Worm (Caenorhabditis elegans) whole organism, L1 larva: ENCODE results near the gene T01D1.8.
A peak's percentile ranks its signal among the peaks of the same experiment; 100 is the strongest.

Source experiments
- aha-1 ChIP-seq: fragments of 150-350 bp; optimal IDR thresholded peaks from 2 replicates; lab custom pipeline; 2014; ENCODE audit warnings: missing biosample characterization, missing genetic modification characterization
- alr-1 ChIP-seq: fragments of 200-800 bp; sonication (Bioruptor generic); optimal IDR thresholded peaks from 2 replicates; lab custom pipeline; 2018; ENCODE audit warnings: borderline replicate concordance, mild to moderate bottlenecking, missing genetic modification characterization, missing compliant biosample characterization
- blmp-1 ChIP-seq: fragments of 150-350 bp; optimal IDR thresholded peaks from 2 replicates; lab custom pipeline; 2014; ENCODE audit warnings: missing biosample characterization, missing genetic modification characterization
- ceh-63 ChIP-seq: fragments of 200-800 bp; sonication (Bioruptor generic); optimal IDR thresholded peaks from 2 replicates; lab custom pipeline; 2018; ENCODE audit warnings: mild to moderate bottlenecking, missing genetic modification characterization, missing compliant biosample characterization
- ceh-8 ChIP-seq: fragments of 200-800 bp; sonication (Bioruptor generic); optimal IDR thresholded peaks from 2 replicates; lab custom pipeline; 2018; ENCODE audit warnings: mild to moderate bottlenecking, missing genetic modification characterization, moderate library complexity, missing compliant biosample characterization
- ceh-82 ChIP-seq, 3 experiments: fragments of 150-350 bp in 1 of 3; sonication (generic microtip) in 2 of 3; optimal IDR thresholded peaks; 2 replicates each; lab custom pipeline; 2014 to 2017; ENCODE audit warnings: missing biosample characterization in 3 of 3, missing genetic modification characterization in 3 of 3
- ces-1 ChIP-seq: fragments of 150-350 bp; optimal IDR thresholded peaks from 2 replicates; lab custom pipeline; 2014; ENCODE audit warnings: missing biosample characterization, missing genetic modification reagents, missing genetic modification characterization
- dpl-1 ChIP-seq, 3 experiments: fragments of 150-350 bp in 2 of 3; sonication (generic microtip) in 1 of 3; optimal IDR thresholded peaks; 2 replicates each; lab custom pipeline; 2014 to 2017; ENCODE audit warnings: missing biosample characterization in 3 of 3, missing genetic modification characterization in 3 of 3, missing genetic modification reagents in 3 of 3
- dsc-1 ChIP-seq: sonication (generic microtip); optimal IDR thresholded peaks from 2 replicates; lab custom pipeline; 2016; ENCODE audit warnings: mild to moderate bottlenecking, missing genetic modification characterization, missing compliant biosample characterization
- efl-1 ChIP-seq, 4 experiments: fragments of 150-350 bp; optimal IDR thresholded peaks in 3 of 4; peaks in 1 of 4; 1 replicate in 1 of 4; 2 replicates in 3 of 4; lab custom pipeline; 2014; ENCODE audit warnings: missing biosample characterization in 2 of 4, missing genetic modification characterization in 2 of 4, missing genetic modification reagents in 2 of 4
- elt-2 ChIP-seq: sonication (generic microtip); optimal IDR thresholded peaks from 2 replicates; lab custom pipeline; 2016; ENCODE audit warnings: missing genetic modification characterization, mild to moderate bottlenecking, inconsistent platforms, missing compliant biosample characterization, missing genetic modification reagents
- elt-3 ChIP-seq, 6 experiments: fragments of 150-350 bp in 1 of 6; sonication (generic microtip); optimal IDR thresholded peaks; 2 replicates each; lab custom pipeline; 2017 to 2018; ENCODE audit warnings: missing biosample characterization in 6 of 6, missing genetic modification characterization in 6 of 6, inconsistent platforms in 1 of 6
- fkh-4 ChIP-seq: sonication (generic microtip); optimal IDR thresholded peaks from 2 replicates; lab custom pipeline; 2016; ENCODE audit warnings: missing compliant biosample characterization, missing genetic modification characterization, borderline replicate concordance
- fkh-8 ChIP-seq: sonication (generic microtip); optimal IDR thresholded peaks from 2 replicates; lab custom pipeline; 2016; ENCODE audit warnings: mild to moderate bottlenecking, missing genetic modification characterization, missing compliant biosample characterization
- fos-1 ChIP-seq: fragments of 150-350 bp; optimal IDR thresholded peaks from 2 replicates; lab custom pipeline; 2014; ENCODE audit warnings: missing biosample characterization, missing genetic modification characterization
- hlh-4 ChIP-seq: sonication (generic microtip); optimal IDR thresholded peaks from 2 replicates; lab custom pipeline; 2016; ENCODE audit warnings: mild to moderate bottlenecking, missing genetic modification characterization, missing compliant biosample characterization
- isw-1 ChIP-seq: fragments of 200-800 bp; sonication (Bioruptor generic); IDR thresholded peaks from 2 replicates; pipeline ENCODE4 v1.3.6; 2022; ENCODE audit warnings: missing genetic modification characterization, missing compliant biosample characterization
- lin-13 ChIP-seq: fragments of 150-350 bp; optimal IDR thresholded peaks from 2 replicates; lab custom pipeline; 2014; ENCODE audit warnings: missing biosample characterization, missing genetic modification reagents, missing genetic modification characterization
- lin-14 ChIP-seq: fragments of 200-800 bp; sonication (Bioruptor generic); optimal IDR thresholded peaks from 2 replicates; lab custom pipeline; 2018; ENCODE audit warnings: mild to moderate bottlenecking, missing genetic modification characterization, moderate library complexity, missing compliant biosample characterization
- lin-35 ChIP-seq, 2 experiments: fragments of 150-350 bp; optimal IDR thresholded peaks; 2 replicates each; lab custom pipeline; 2014; ENCODE audit warnings: missing biosample characterization in 2 of 2, missing genetic modification characterization in 2 of 2, missing genetic modification reagents in 2 of 2
- lir-3 ChIP-seq: sonication (generic microtip); optimal IDR thresholded peaks from 2 replicates; lab custom pipeline; 2016; ENCODE audit warnings: mild to moderate bottlenecking, missing genetic modification characterization, moderate library complexity, missing compliant biosample characterization; ENCODE audit not compliant: poor library complexity
- lsy-2 ChIP-seq, 2 experiments: fragments of 150-350 bp; optimal IDR thresholded peaks; 2 replicates each; lab custom pipeline; 2014; ENCODE audit warnings: missing biosample characterization in 2 of 2, missing genetic modification characterization in 2 of 2
- mab-9 ChIP-seq: fragments of 200-800 bp; sonication (Bioruptor generic); IDR thresholded peaks from 2 replicates; pipeline ENCODE4 v1.3.6; 2022; ENCODE audit warnings: missing genetic modification reagents, missing genetic modification characterization, missing compliant biosample characterization
- mef-2 ChIP-seq: fragments of 150-350 bp; optimal IDR thresholded peaks from 2 replicates; lab custom pipeline; 2014; ENCODE audit warnings: missing biosample characterization, missing genetic modification characterization
- mep-1 ChIP-seq: fragments of 150-350 bp; optimal IDR thresholded peaks from 2 replicates; lab custom pipeline; 2014; ENCODE audit warnings: missing biosample characterization, missing genetic modification characterization
- nhr-11 ChIP-seq: fragments of 150-350 bp; optimal IDR thresholded peaks from 2 replicates; lab custom pipeline; 2014; ENCODE audit warnings: missing biosample characterization, missing genetic modification characterization
- nhr-12 ChIP-seq: sonication (generic microtip); optimal IDR thresholded peaks from 2 replicates; lab custom pipeline; 2017; ENCODE audit warnings: missing biosample characterization, missing genetic modification characterization
- nhr-19 ChIP-seq: fragments of 200-800 bp; sonication (Bioruptor generic); conservative IDR thresholded peaks from 2 replicates; pipeline ENCODE4 v1.3.6; 2022; ENCODE audit warnings: missing genetic modification characterization, missing compliant biosample characterization
- nhr-20 ChIP-seq: sonication (generic microtip); optimal IDR thresholded peaks from 2 replicates; lab custom pipeline; 2016; ENCODE audit warnings: mild to moderate bottlenecking, missing genetic modification characterization, missing compliant biosample characterization
- nhr-237 ChIP-seq: fragments of 150-350 bp; optimal IDR thresholded peaks from 2 replicates; lab custom pipeline; 2014; ENCODE audit warnings: missing biosample characterization, missing genetic modification characterization
- nhr-28 ChIP-seq: fragments of 150-350 bp; optimal IDR thresholded peaks from 2 replicates; lab custom pipeline; 2014; ENCODE audit warnings: missing biosample characterization, missing genetic modification characterization
- nhr-47 ChIP-seq: sonication (generic microtip); optimal IDR thresholded peaks from 2 replicates; lab custom pipeline; 2016; ENCODE audit warnings: mild to moderate bottlenecking, missing genetic modification characterization, moderate library complexity, missing compliant biosample characterization
- nhr-71 ChIP-seq: sonication (generic microtip); optimal IDR thresholded peaks from 2 replicates; lab custom pipeline; 2016; ENCODE audit warnings: mild to moderate bottlenecking, missing genetic modification characterization, moderate library complexity, missing compliant biosample characterization
- nhr-76 ChIP-seq: sonication (generic microtip); optimal IDR thresholded peaks from 2 replicates; lab custom pipeline; 2017; ENCODE audit warnings: missing biosample characterization, missing genetic modification characterization
- nhr-77 ChIP-seq: fragments of 150-350 bp; optimal IDR thresholded peaks from 2 replicates; lab custom pipeline; 2014; ENCODE audit warnings: missing biosample characterization, missing genetic modification characterization
- nhr-85 ChIP-seq: sonication (generic microtip); peaks from one replicate; lab custom pipeline; 2016; ENCODE audit warnings: missing genetic modification characterization, inconsistent platforms, missing compliant biosample characterization
- nhr-90 ChIP-seq: sonication (generic microtip); optimal IDR thresholded peaks from 2 replicates; lab custom pipeline; 2016; ENCODE audit warnings: mild to moderate bottlenecking, missing genetic modification characterization, missing compliant biosample characterization; ENCODE audit not compliant: poor library complexity
- pag-3 ChIP-seq: sonication (generic microtip); optimal IDR thresholded peaks from 2 replicates; lab custom pipeline; 2017; ENCODE audit warnings: missing genetic modification characterization, mild to moderate bottlenecking, missing compliant biosample characterization, antibody characterized with exemption, borderline replicate concordance; ENCODE audit not compliant: insufficient read depth
- pqm-1 ChIP-seq: sonication (generic microtip); optimal IDR thresholded peaks from 3 replicates; lab custom pipeline; 2017; ENCODE audit warnings: missing biosample characterization, missing genetic modification characterization
- rnt-1 ChIP-seq: sonication (generic microtip); optimal IDR thresholded peaks from 2 replicates; lab custom pipeline; 2016; ENCODE audit warnings: mild to moderate bottlenecking, missing genetic modification characterization, moderate library complexity, missing compliant biosample characterization
- snpc-4 ChIP-seq: fragments of 150-350 bp; optimal IDR thresholded peaks from 2 replicates; lab custom pipeline; 2014; ENCODE audit warnings: missing biosample characterization, missing genetic modification characterization
- tlp-1 ChIP-seq: fragments of 150-350 bp; optimal IDR thresholded peaks from 2 replicates; lab custom pipeline; 2014; ENCODE audit warnings: missing biosample characterization, missing genetic modification characterization
- unc-130 ChIP-seq: fragments of 150-350 bp; optimal IDR thresholded peaks from 2 replicates; lab custom pipeline; 2017; ENCODE audit warnings: missing biosample characterization, missing genetic modification characterization, inconsistent platforms
- unc-86 ChIP-seq: sonication (generic microtip); optimal IDR thresholded peaks from 2 replicates; lab custom pipeline; 2016; ENCODE audit warnings: missing genetic modification characterization, missing compliant biosample characterization
- unc-98 ChIP-seq: fragments of 200-800 bp; sonication (Bioruptor generic); IDR thresholded peaks from 2 replicates; pipeline ENCODE4 v1.3.6; 2022; ENCODE audit warnings: missing genetic modification characterization, missing compliant biosample characterization
- xbp-1 ChIP-seq: sonication (generic microtip); optimal IDR thresholded peaks from 2 replicates; lab custom pipeline; 2016; ENCODE audit warnings: missing genetic modification characterization, missing compliant biosample characterization
- zag-1 ChIP-seq: fragments of 150-350 bp; optimal IDR thresholded peaks from 2 replicates; lab custom pipeline; 2014; ENCODE audit warnings: missing biosample characterization, missing genetic modification characterization
- zip-4 ChIP-seq: fragments of 200-800 bp; sonication (Bioruptor generic); optimal IDR thresholded peaks from 2 replicates; lab custom pipeline; 2018; ENCODE audit warnings: mild to moderate bottlenecking, missing genetic modification characterization, moderate library complexity, missing compliant biosample characterization
- ztf-4 ChIP-seq: fragments of 150-350 bp; optimal IDR thresholded peaks from 2 replicates; lab custom pipeline; 2014; ENCODE audit warnings: missing biosample characterization, missing genetic modification characterization

The T01D1.8 gene

ce11 chrII:160561-161123 lies 25.9 kb upstream of the T01D1.8 start:
- TF ChIP-seq nhr-20 (tag; lab: Kevin White, UChicago) = peak; percentile 49
- TF ChIP-seq ceh-82 (tag; optimal IDR thresholded peaks at IDR 0.05; lab: Kevin White, UChicago) = no peak
- TF ChIP-seq fkh-4 (tag; lab: Kevin White, UChicago) = peak; percentile 84
- TF ChIP-seq efl-1 (optimal IDR thresholded peaks at IDR 0.05; lab: Kevin White, UChicago) = no peak
- TF ChIP-seq efl-1 (GFP tag; optimal IDR thresholded peaks at IDR 0.05 in 1 of 2; lab: Kevin White, UChicago) = peak in 1 of 2 experiments; percentile 37
- no peak for TF ChIP-seq blmp-1 (tag; lab: Kevin White, UChicago)
- TF ChIP-seq nhr-85 (tag; lab: Kevin White, UChicago) = peak; percentile 42
- peak; percentile 94 for TF ChIP-seq dsc-1 (tag; lab: Kevin White, UChicago)
- TF ChIP-seq lin-14 (GFP tag; lab: Kevin White, UChicago) = peak; percentile 59
- TF ChIP-seq rnt-1 = peak; percentile 5
- TF ChIP-seq fkh-8 = peak; percentile 81
- no peak for TF ChIP-seq ceh-63 (GFP tag; lab: Kevin White, UChicago)
- TF ChIP-seq nhr-47 = peak; percentile 27
- peak in 1 of 2 experiments; percentile 13 for TF ChIP-seq lsy-2 (tag; optimal IDR thresholded peaks at IDR 0.05; lab: Kevin White, UChicago)
- TF ChIP-seq nhr-71 (tag; lab: Kevin White, UChicago) = peak; percentile 69
- TF ChIP-seq ztf-4 = peak; percentile 11

ce11 chrII:161275-161674 lies 25.3 kb upstream of the T01D1.8 start:
- TF ChIP-seq unc-130 (tag; lab: Kevin White, UChicago) = no peak
- no peak for TF ChIP-seq nhr-11 (tag; lab: Kevin White, UChicago)
- TF ChIP-seq snpc-4 (tag; lab: Kevin White, UChicago) = no peak
- TF ChIP-seq hlh-4 = no peak
- TF ChIP-seq tlp-1 (tag; lab: Kevin White, UChicago) = no peak
- TF ChIP-seq rnt-1 = peak; percentile 72
- no peak for TF ChIP-seq dpl-1 (GFP tag; optimal IDR thresholded peaks at IDR 0.05; lab: Kevin White, UChicago)
- TF ChIP-seq nhr-76 (tag; lab: Kevin White, UChicago) = no peak
- TF ChIP-seq xbp-1 (tag; lab: Kevin White, UChicago) = peak; percentile 47
- no peak for TF ChIP-seq lir-3 (tag; lab: Kevin White, UChicago)
- TF ChIP-seq mep-1 (tag; lab: Kevin White, UChicago) = no peak
- no peak for TF ChIP-seq nhr-90 (tag; lab: Kevin White, UChicago)
- no peak for TF ChIP-seq zag-1 (tag; lab: Kevin White, UChicago)
- no peak for TF ChIP-seq aha-1 (tag; lab: Kevin White, UChicago)
- no peak for TF ChIP-seq ceh-8 (GFP tag; lab: Kevin White, UChicago)
- no peak for TF ChIP-seq nhr-28 (tag; lab: Kevin White, UChicago)
- TF ChIP-seq lin-13 = no peak
- no peak for TF ChIP-seq fkh-4 (tag; lab: Kevin White, UChicago)
- TF ChIP-seq pqm-1 = no peak
- no peak for TF ChIP-seq pag-3 (tag; lab: Kevin White, UChicago)
- TF ChIP-seq nhr-77 = no peak
- TF ChIP-seq lin-14 (GFP tag; lab: Kevin White, UChicago) = peak; percentile 77
- no peak for TF ChIP-seq unc-86 (tag; lab: Kevin White, UChicago)
- TF ChIP-seq unc-98 (GFP tag; lab: Robert Waterston, UW) = no peak
- no peak for TF ChIP-seq mab-9
- peak; percentile 31 to 41 for TF ChIP-seq lsy-2 (tag; optimal IDR thresholded peaks at IDR 0.05; lab: Kevin White, UChicago)
- TF ChIP-seq nhr-12 (tag; lab: Kevin White, UChicago) = no peak
- TF ChIP-seq elt-3 (tag; optimal IDR thresholded peaks at IDR 0.05; lab: Kevin White, UChicago) = no peak
- peak; percentile 71 for TF ChIP-seq nhr-71 (tag; lab: Kevin White, UChicago)
- no peak for TF ChIP-seq blmp-1 (tag; lab: Kevin White, UChicago)
- no peak for TF ChIP-seq alr-1
- no peak for TF ChIP-seq elt-2 (tag; lab: Kevin White, UChicago)
- no peak for TF ChIP-seq nhr-237 (tag; lab: Kevin White, UChicago)
- peak; percentile 51 for TF ChIP-seq nhr-19 (GFP tag; lab: Robert Waterston, UW)
- TF ChIP-seq mef-2 (tag; lab: Kevin White, UChicago) = no peak
- TF ChIP-seq fos-1 (tag; lab: Kevin White, UChicago) = no peak
- TF ChIP-seq lin-35 (GFP tag; optimal IDR thresholded peaks at IDR 0.05; lab: Kevin White, UChicago) = no peak
- no peak for TF ChIP-seq ces-1 (GFP tag; lab: Kevin White, UChicago)
- TF ChIP-seq zip-4 (GFP tag; lab: Kevin White, UChicago) = no peak
- TF ChIP-seq isw-1 (GFP tag; lab: Robert Waterston, UW) = no peak
